Worm (Caenorhabditis elegans) whole organism, young adult: ENCODE results near the gene spp-1.

ENCODE experiments used
- B0035.1 ChIP-seq: sonication (generic microtip); optimal IDR thresholded peaks from 2 replicates; lab custom pipeline; 2016; ENCODE audit warnings: missing genetic modification characterization, mild to moderate bottlenecking, missing compliant biosample characterization, missing genotype, missing genetic modification reagents
- C17E4.6 ChIP-seq: fragments of 200-800 bp; sonication (Bioruptor generic); IDR thresholded peaks from 2 replicates; pipeline ENCODE4 v1.3.6; 2022; ENCODE audit warnings: missing genetic modification reagents, missing genetic modification characterization, missing compliant biosample characterization
- F23B12.7 ChIP-seq: sonication (generic microtip); optimal IDR thresholded peaks from 2 replicates; lab custom pipeline; 2017; ENCODE audit warnings: missing genetic modification characterization, mild to moderate bottlenecking, missing compliant biosample characterization, antibody characterized with exemption, moderate library complexity; ENCODE audit not compliant: insufficient read depth
- F33H1.4 ChIP-seq: fragments of 200-800 bp; sonication (Bioruptor generic); IDR thresholded peaks from 2 replicates; pipeline ENCODE4 v1.3.6; 2022; ENCODE audit warnings: missing genetic modification reagents, missing genetic modification characterization, missing compliant biosample characterization
- F52B5.7 ChIP-seq: sonication (generic microtip); optimal IDR thresholded peaks from 2 replicates; lab custom pipeline; 2016; ENCODE audit warnings: mild to moderate bottlenecking, missing genetic modification characterization, missing compliant biosample characterization
- K11D2.4 ChIP-seq: fragments of 200-800 bp; sonication (Bioruptor generic); IDR thresholded peaks from 2 replicates; pipeline ENCODE4 v1.3.6; 2022; ENCODE audit warnings: missing genetic modification reagents, missing genetic modification characterization, missing compliant biosample characterization
- Y53F4B.3 ChIP-seq: fragments of 200-800 bp; sonication (Bioruptor generic); IDR thresholded peaks from 2 replicates; pipeline ENCODE4 v1.3.6; 2022; ENCODE audit warnings: missing genetic modification reagents, missing genetic modification characterization, missing compliant biosample characterization
- Y79H2A.3 ChIP-seq: fragments of 200-800 bp; sonication (Bioruptor generic); conservative IDR thresholded peaks from 2 replicates; pipeline ENCODE4 v1.3.6; 2022; ENCODE audit warnings: missing genetic modification reagents, missing genetic modification characterization, missing compliant biosample characterization
- ama-1 ChIP-seq, 3 experiments: fragments of 150-350 bp in 1 of 3; sonication (generic microtip) in 2 of 3; optimal IDR thresholded peaks; 2 replicates each; lab custom pipeline; 2014 to 2018; ENCODE audit warnings: missing biosample characterization in 2 of 3, missing genetic modification characterization in 2 of 3, missing genetic modification reagents in 2 of 3
- aptf-2 ChIP-seq: fragments of 200-800 bp; sonication (Bioruptor generic); conservative IDR thresholded peaks from 2 replicates; pipeline ENCODE4 v1.3.6; 2022; ENCODE audit warnings: missing genetic modification reagents, missing genetic modification characterization, missing compliant biosample characterization
- ccch-3 ChIP-seq: fragments of 200-800 bp; sonication (Bioruptor generic); optimal IDR thresholded peaks from 2 replicates; lab custom pipeline; 2018; ENCODE audit warnings: mild to moderate bottlenecking, missing genetic modification characterization, missing compliant biosample characterization
- cebp-1 ChIP-seq, 2 experiments: fragments of 200-800 bp in 1 of 2; sonication (Bioruptor generic) in 1 of 2; sonication (generic microtip) in 1 of 2; IDR thresholded peaks in 1 of 2; optimal IDR thresholded peaks in 1 of 2; 2 replicates each; pipeline versions ENCODE4 v1.3.6 to Lab custom; 2017 to 2022; ENCODE audit warnings: missing compliant biosample characterization in 2 of 2, missing genetic modification characterization in 2 of 2, mild to moderate bottlenecking in 1 of 2, missing genetic modification reagents in 1 of 2, moderate library complexity in 1 of 2
- cebp-2 ChIP-seq: fragments of 200-800 bp; sonication (Bioruptor generic); IDR thresholded peaks from 2 replicates; pipeline ENCODE4 v1.3.6; 2022; ENCODE audit warnings: missing genetic modification characterization, missing compliant biosample characterization
- ceh-91 ChIP-seq: fragments of 200-800 bp; sonication (Bioruptor generic); IDR thresholded peaks from 2 replicates; pipeline ENCODE4 v1.3.6; 2022; ENCODE audit warnings: missing genetic modification reagents, missing genetic modification characterization, missing compliant biosample characterization
- chd-7 ChIP-seq: sonication (generic microtip); optimal IDR thresholded peaks from 2 replicates; lab custom pipeline; 2016; ENCODE audit warnings: mild to moderate bottlenecking, missing genetic modification characterization, moderate library complexity, missing compliant biosample characterization
- efl-1 ChIP-seq: fragments of 150-350 bp; optimal IDR thresholded peaks from 2 replicates; lab custom pipeline; 2014; ENCODE audit warnings: missing biosample characterization, missing genetic modification reagents, missing genetic modification characterization
- ekl-4 ChIP-seq: fragments of 200-800 bp; sonication (Bioruptor generic); IDR thresholded peaks from 2 replicates; pipeline ENCODE4 v1.3.6; 2022; ENCODE audit warnings: missing genetic modification reagents, missing genetic modification characterization, missing compliant biosample characterization
- ets-4 ChIP-seq: fragments of 200-800 bp; sonication (Bioruptor generic); optimal IDR thresholded peaks from 2 replicates; lab custom pipeline; 2018; ENCODE audit warnings: mild to moderate bottlenecking, missing genetic modification characterization, missing compliant biosample characterization
- lag-1 ChIP-seq: fragments of 200-800 bp; sonication (Bioruptor generic); IDR thresholded peaks from 2 replicates; pipeline ENCODE4 v1.3.6; 2022; ENCODE audit warnings: missing genetic modification reagents, missing genetic modification characterization, missing compliant biosample characterization
- let-526 ChIP-seq: fragments of 200-800 bp; sonication (Bioruptor generic); IDR thresholded peaks from 2 replicates; pipeline ENCODE4 v1.3.6; 2022; ENCODE audit warnings: missing genetic modification reagents, missing genetic modification characterization, missing compliant biosample characterization
- lin-35 ChIP-seq, 3 experiments: fragments of 150-350 bp in 2 of 3; sonication (generic microtip) in 1 of 3; optimal IDR thresholded peaks; 2 replicates each; lab custom pipeline; 2014 to 2018; ENCODE audit warnings: missing biosample characterization in 3 of 3, missing genetic modification characterization in 3 of 3, missing genetic modification reagents in 3 of 3
- lin-40 ChIP-seq: sonication (generic microtip); optimal IDR thresholded peaks from 2 replicates; lab custom pipeline; 2016; ENCODE audit warnings: missing genetic modification characterization, mild to moderate bottlenecking, missing compliant biosample characterization, missing genotype, missing genetic modification reagents
- lin-54 ChIP-seq: fragments of 200-800 bp; sonication (Bioruptor generic); optimal IDR thresholded peaks from 2 replicates; lab custom pipeline; 2018; ENCODE audit warnings: mild to moderate bottlenecking, missing genetic modification characterization, missing compliant biosample characterization
- mes-4 ChIP-seq: sonication (generic microtip); optimal IDR thresholded peaks from 2 replicates; lab custom pipeline; 2016; ENCODE audit warnings: missing genotype, missing genetic modification characterization, missing compliant biosample characterization
- pbrm-1 ChIP-seq: fragments of 200-800 bp; sonication (Bioruptor generic); IDR thresholded peaks from 2 replicates; pipeline ENCODE4 v1.3.6; 2022; ENCODE audit warnings: missing genetic modification reagents, missing genetic modification characterization, missing compliant biosample characterization
- rec-8 ChIP-seq, 2 experiments: sonication (generic microtip); optimal IDR thresholded peaks; 2 replicates each; lab custom pipeline; 2016; ENCODE audit warnings: mild to moderate bottlenecking in 2 of 2, missing genetic modification characterization in 2 of 2, missing genetic modification reagents in 2 of 2, missing genotype in 2 of 2, missing biosample characterization in 1 of 2, missing compliant biosample characterization in 1 of 2, moderate library complexity in 1 of 2
- repo-1 ChIP-seq: sonication (generic microtip); optimal IDR thresholded peaks from 2 replicates; lab custom pipeline; 2017; ENCODE audit warnings: mild to moderate bottlenecking, missing genetic modification characterization, missing compliant biosample characterization
- tbx-9 ChIP-seq: sonication (generic microtip); optimal IDR thresholded peaks from 2 replicates; lab custom pipeline; 2016; ENCODE audit warnings: borderline replicate concordance, missing genetic modification characterization, inconsistent platforms, missing compliant biosample characterization
- unc-130 ChIP-seq: sonication (generic microtip); optimal IDR thresholded peaks from 2 replicates; lab custom pipeline; 2016; ENCODE audit warnings: missing genetic modification reagents, missing genetic modification characterization, missing compliant biosample characterization
- unc-62 ChIP-seq: fragments of 150-350 bp; optimal IDR thresholded peaks from 2 replicates; lab custom pipeline; 2014; ENCODE audit warnings: missing biosample characterization, missing genetic modification reagents, missing genetic modification characterization
- ztf-26 ChIP-seq: sonication (generic microtip); optimal IDR thresholded peaks from 2 replicates; lab custom pipeline; 2017; ENCODE audit warnings: missing genetic modification characterization, missing compliant biosample characterization
- ztf-28 ChIP-seq: fragments of 200-800 bp; sonication (Bioruptor generic); IDR thresholded peaks from 2 replicates; pipeline ENCODE4 v1.3.6; 2022; ENCODE audit warnings: missing genetic modification reagents, missing genetic modification characterization, missing compliant biosample characterization

Gene spp-1

DNA sequence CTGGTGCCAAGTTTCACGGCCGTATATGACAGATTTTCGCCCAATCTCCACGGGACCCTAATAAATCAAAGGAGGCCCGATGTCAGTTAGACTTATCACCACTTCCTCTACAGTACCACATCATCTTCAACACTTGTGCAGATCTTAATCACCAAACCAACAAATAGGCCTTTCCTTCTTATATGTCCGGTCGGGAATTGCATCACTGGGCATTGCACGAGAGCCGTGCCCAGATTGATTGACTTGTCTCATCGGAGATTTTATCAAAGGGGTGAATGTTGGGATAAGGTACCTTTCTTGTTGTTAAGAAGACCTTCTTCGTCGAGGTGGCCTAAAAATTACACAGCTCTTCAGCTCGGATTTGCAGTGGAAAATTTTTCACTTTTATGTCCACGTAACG, 10.7 kb downstream of the spp-1 start:
- no peak for TF ChIP-seq C17E4.6 (GFP tag; lab: Robert Waterston, UW)
- TF ChIP-seq unc-62 (GFP tag; lab: Kevin White, UChicago), result peak; percentile 56
- no peak for TF ChIP-seq cebp-2 (GFP tag; lab: Robert Waterston, UW)
- TF ChIP-seq ekl-4, result no peak

DNA sequence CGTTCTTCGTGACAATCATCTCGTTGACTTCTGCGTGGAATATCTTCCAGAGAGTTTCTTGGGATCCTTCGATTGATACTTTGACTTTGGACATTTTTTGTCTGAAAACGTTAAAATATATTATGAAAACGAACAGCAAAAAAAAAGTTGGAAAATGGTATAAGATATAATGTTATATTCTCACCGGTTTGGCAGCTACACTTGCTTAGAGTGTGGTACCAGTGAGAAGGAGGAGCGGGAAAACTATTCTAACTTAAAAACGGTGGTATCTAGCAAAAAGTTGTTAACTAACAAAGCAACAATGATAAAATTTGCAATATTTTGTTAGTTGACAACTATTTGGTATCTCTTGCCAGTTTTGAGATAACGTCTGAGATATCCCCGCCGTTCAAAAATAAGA, 13.7 kb downstream of the spp-1 start, which contains the start of gene tbx-9:
Gene tbx-9 (minus strand): TSS at position 101 of the 400 bp plus-strand sequence.
- no peak for TF ChIP-seq cebp-1 (GFP tag; IDR thresholded peaks at IDR 0.05; lab: Robert Waterston, UW)
- TF ChIP-seq cebp-1 (tag; optimal IDR thresholded peaks at IDR 0.05; lab: Kevin White, UChicago), result no peak
- TF ChIP-seq lag-1 (GFP tag; lab: Robert Waterston, UW), result no peak
- TF ChIP-seq ceh-91 (GFP tag; lab: Robert Waterston, UW), result no peak
- TF ChIP-seq F52B5.7 (tag; lab: Kevin White, UChicago), result no peak
- TF ChIP-seq pbrm-1 (GFP tag; lab: Robert Waterston, UW), result no peak
- TF ChIP-seq ztf-28 (GFP tag; lab: Robert Waterston, UW), result no peak
- no peak for TF ChIP-seq unc-130 (GFP tag; lab: Kevin White, UChicago)
- TF ChIP-seq ccch-3 (GFP tag; lab: Kevin White, UChicago), result no peak
- TF ChIP-seq mes-4 (tag; lab: Kevin White, UChicago), result no peak
- TF ChIP-seq, all 124 proteins: peak for 0

DNA sequence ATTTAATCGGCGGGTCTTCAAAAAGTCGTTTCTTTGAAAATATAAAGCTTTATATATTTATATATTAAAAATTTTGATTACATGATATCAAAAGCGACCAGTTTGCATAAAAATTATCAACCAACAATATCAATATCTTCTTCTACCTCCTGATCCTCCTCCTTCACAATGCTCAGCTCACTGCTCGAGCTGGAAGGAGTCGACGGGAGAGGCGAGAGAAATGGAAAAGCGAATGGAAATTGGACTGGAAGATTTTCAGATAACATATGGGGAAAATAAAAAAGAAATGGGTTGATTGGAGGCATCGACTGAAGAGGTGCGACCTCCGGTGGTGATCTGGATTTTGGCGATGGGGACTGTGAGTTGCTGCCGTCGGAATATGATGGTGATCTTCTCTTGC, 15.5 kb downstream of the spp-1 start:
- TF ChIP-seq chd-7 (no peak), efl-1 (GFP tag; lab: Kevin White, UChicago) (no peak), Y79H2A.3 (GFP tag; lab: Robert Waterston, UW) (no peak), aptf-2 (no peak), repo-1 (peak; percentile 21), cebp-2 (GFP tag; lab: Robert Waterston, UW) (0 out of 2 replicates have a peak, but pooled peaks have one; percentile 19), lin-40 (tag; lab: Kevin White, UChicago) (no peak), Y53F4B.3 (GFP tag; lab: Robert Waterston, UW) (no peak), let-526 (no peak), F23B12.7 (tag; lab: Kevin White, UChicago) (no peak), rec-8 (tag; optimal IDR thresholded peaks at IDR 0.05; lab: Kevin White, UChicago) (no peak), ets-4 (GFP tag; lab: Kevin White, UChicago) (no peak), K11D2.4 (GFP tag; lab: Robert Waterston, UW) (no peak), lin-54 (GFP tag; lab: Kevin White, UChicago) (no peak), tbx-9 (tag; lab: Kevin White, UChicago) (peak; percentile 12)

DNA sequence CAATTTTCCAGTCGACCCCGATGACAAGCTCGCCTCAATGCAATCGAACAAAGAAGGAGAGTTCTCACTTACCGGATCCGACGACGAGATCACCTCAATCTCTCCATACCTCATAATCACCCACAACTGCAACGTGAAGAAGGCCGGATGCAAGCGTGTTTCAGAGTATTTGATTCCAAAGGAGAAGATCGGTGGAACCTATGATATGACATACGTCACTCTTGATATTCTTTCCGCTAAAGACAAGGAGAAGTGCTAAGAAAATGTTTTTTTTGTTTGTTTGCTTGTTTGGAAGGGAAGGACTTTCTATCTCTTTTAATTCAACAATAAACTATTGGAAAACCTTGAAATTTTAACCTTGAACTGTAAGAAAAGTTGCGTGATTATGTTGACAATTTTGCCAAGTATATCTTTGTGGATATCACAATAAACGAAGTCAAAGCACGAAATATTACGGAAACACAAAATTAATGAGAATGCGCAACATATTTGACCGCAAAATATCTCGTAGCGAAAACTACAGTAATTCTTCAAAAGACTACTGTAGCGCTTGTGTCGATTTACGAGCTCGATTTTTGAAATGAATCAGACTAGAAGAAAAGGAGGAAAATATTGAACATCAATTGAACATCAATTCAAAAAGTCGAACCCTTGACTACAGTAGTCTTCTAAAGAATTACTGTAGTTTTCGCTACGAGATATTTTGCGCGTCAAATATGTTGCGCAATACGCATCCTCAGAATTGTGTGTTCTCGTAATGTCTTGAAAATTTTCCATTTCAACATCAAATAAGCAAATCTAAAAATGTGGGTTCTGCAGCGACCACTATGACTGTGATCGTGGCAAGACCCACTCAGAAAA, 16.2 kb downstream of the spp-1 start:
- TF ChIP-seq lin-40 (tag; lab: Kevin White, UChicago), result peak; percentile 21
- peak; percentile 50 for TF ChIP-seq ztf-26
- TF ChIP-seq unc-130 (GFP tag; lab: Kevin White, UChicago), result no peak
- TF ChIP-seq lin-35 (GFP tag; optimal IDR thresholded peaks at IDR 0.05; lab: Kevin White, UChicago), result no peak
- peak; percentile 78 for TF ChIP-seq ama-1 (optimal IDR thresholded peaks at IDR 0.05; lab: Kevin White, UChicago)
- no peak for TF ChIP-seq ama-1 (GFP tag; optimal IDR thresholded peaks at IDR 0.05; lab: Kevin White, UChicago)
- no peak for TF ChIP-seq F33H1.4 (GFP tag; lab: Robert Waterston, UW)
- TF ChIP-seq tbx-9 (tag; lab: Kevin White, UChicago), result peak; percentile 39
- no peak for TF ChIP-seq B0035.1 (tag; lab: Kevin White, UChicago)
